Fruit fly (Drosophila melanogaster): ENCODE results near the gene PK2-R1.

dm6 chr3R:13388160-13388870 lies 50.2 kb downstream of the PK2-R1 start, which contains the start of gene CG9799:
- TF ChIP-seq CG14655 (GFP tag; optimal IDR thresholded peaks at IDR 0.05) = no peak
- no peak for TF ChIP-seq CG13204 (GFP tag; optimal IDR thresholded peaks at IDR 0.05)
- no peak for TF ChIP-seq Snoo (tag; optimal IDR thresholded peaks at IDR 0.05)
- TF ChIP-seq CG32121 (GFP tag; IDR thresholded peaks at IDR 0.05) = no peak
- TF ChIP-seq EcR (GFP tag; optimal IDR thresholded peaks at IDR 0.05) = no peak
- no peak for TF ChIP-seq CG17806 (tag; optimal IDR thresholded peaks at IDR 0.05)
- TF ChIP-seq fd96Ca (GFP tag; IDR thresholded peaks at IDR 0.05) = no peak
- TF ChIP-seq Ets98B (GFP tag; IDR thresholded peaks at IDR 0.05) = no peak
- no peak for TF ChIP-seq gl (tag; optimal IDR thresholded peaks at IDR 0.05)
- TF ChIP-seq CG4496 (GFP tag; IDR thresholded peaks at IDR 0.05) = no peak
- TF ChIP-seq CG15710 (tag; optimal IDR thresholded peaks at IDR 0.05) = no peak
- TF ChIP-seq CG34367 (tag; optimal IDR thresholded peaks at IDR 0.05) = no peak
